Worm (Caenorhabditis elegans) whole organism, L2 larva: ENCODE measurements around the gene ifbp-1.

Experiments
- blmp-1 ChIP-seq: sonication (generic microtip); optimal IDR thresholded peaks from 2 replicates; lab custom pipeline; 2017; ENCODE audit warnings: missing genetic modification characterization, mild to moderate bottlenecking, missing compliant biosample characterization, antibody characterized with exemption, moderate library complexity; ENCODE audit not compliant: insufficient read depth
- lin-39 ChIP-seq: fragments of 150-350 bp; optimal IDR thresholded peaks from 2 replicates; lab custom pipeline; 2014; ENCODE audit warnings: missing biosample characterization, missing genetic modification reagents, missing genetic modification characterization

ce11 chrV:13342235-13342634, 37.8 kb downstream of the ifbp-1 start:
- TF ChIP-seq blmp-1 (tag; lab: Kevin White, UChicago) (no peak), lin-39 (tag; lab: Kevin White, UChicago) (no peak)
